Worm (Caenorhabditis elegans) whole organism, mixed stage, embryonic: ENCODE results near the gene pfk-1.1.
A peak's percentile ranks its signal among the peaks of the same experiment; 100 is the strongest.

ENCODE experiments used
- M03D4.4 ChIP-seq: sonication (generic microtip); optimal IDR thresholded peaks from 2 replicates; lab custom pipeline; 2017; ENCODE audit warnings: mild to moderate bottlenecking, missing genetic modification characterization, missing compliant biosample characterization
- bed-3 ChIP-seq: fragments of 200-800 bp; sonication (Bioruptor generic); optimal IDR thresholded peaks from 3 replicates; lab custom pipeline; 2018; ENCODE audit warnings: mild to moderate bottlenecking, missing genetic modification characterization, moderate library complexity, missing compliant biosample characterization
- blmp-1 ChIP-seq: fragments of 150-350 bp; optimal IDR thresholded peaks from 2 replicates; lab custom pipeline; 2014; ENCODE audit warnings: missing biosample characterization, missing genetic modification characterization
- ceh-39 ChIP-seq: fragments of 150-350 bp; optimal IDR thresholded peaks from 2 replicates; lab custom pipeline; 2014; ENCODE audit warnings: missing biosample characterization, missing genetic modification characterization
- ceh-43 ChIP-seq: fragments of 200-800 bp; sonication (Bioruptor generic); optimal IDR thresholded peaks from 2 replicates; lab custom pipeline; 2018; ENCODE audit warnings: mild to moderate bottlenecking, missing genetic modification characterization, moderate library complexity, missing compliant biosample characterization
- ces-1 ChIP-seq: fragments of 150-350 bp; optimal IDR thresholded peaks from 2 replicates; lab custom pipeline; 2014; ENCODE audit warnings: missing biosample characterization, missing genetic modification reagents, missing genetic modification characterization
- cnd-1 ChIP-seq: fragments of 200-800 bp; sonication (Bioruptor generic); optimal IDR thresholded peaks from 2 replicates; lab custom pipeline; 2018; ENCODE audit warnings: mild to moderate bottlenecking, missing genetic modification characterization, missing compliant biosample characterization
- drap-1 ChIP-seq: fragments of 200-800 bp; sonication (Bioruptor generic); optimal IDR thresholded peaks from 3 replicates; lab custom pipeline; 2018; ENCODE audit warnings: mild to moderate bottlenecking, missing genetic modification characterization, missing compliant biosample characterization
- elt-1 ChIP-seq: sonication (generic microtip); optimal IDR thresholded peaks from 2 replicates; lab custom pipeline; 2017; ENCODE audit warnings: missing genetic modification characterization, mild to moderate bottlenecking, missing compliant biosample characterization, antibody characterized with exemption, moderate library complexity, borderline replicate concordance; ENCODE audit not compliant: insufficient read depth
- elt-3 ChIP-seq: fragments of 150-350 bp; optimal IDR thresholded peaks from 2 replicates; lab custom pipeline; 2014; ENCODE audit warnings: missing biosample characterization, missing genetic modification characterization
- flh-1 ChIP-seq: fragments of 200-800 bp; sonication (Bioruptor generic); optimal IDR thresholded peaks from 2 replicates; lab custom pipeline; 2018; ENCODE audit warnings: mild to moderate bottlenecking, missing genetic modification characterization, moderate library complexity, missing compliant biosample characterization
- ham-2 ChIP-seq: fragments of 200-800 bp; sonication (Bioruptor generic); optimal IDR thresholded peaks from 2 replicates; lab custom pipeline; 2018; ENCODE audit warnings: mild to moderate bottlenecking, missing genetic modification characterization, missing compliant biosample characterization
- hlh-1 ChIP-seq: fragments of 150-350 bp; optimal IDR thresholded peaks from 2 replicates; lab custom pipeline; 2014; ENCODE audit warnings: missing biosample characterization, missing genetic modification reagents, missing genetic modification characterization
- lin-32 ChIP-seq: fragments of 200-800 bp; sonication (Bioruptor generic); optimal IDR thresholded peaks from 2 replicates; lab custom pipeline; 2018; ENCODE audit warnings: mild to moderate bottlenecking, missing genetic modification characterization, missing compliant biosample characterization
- lsy-2 ChIP-seq: fragments of 150-350 bp; optimal IDR thresholded peaks from 2 replicates; lab custom pipeline; 2014; ENCODE audit warnings: missing biosample characterization, missing genetic modification characterization
- mls-2 ChIP-seq: sonication (generic microtip); optimal IDR thresholded peaks from 2 replicates; lab custom pipeline; 2016; ENCODE audit warnings: mild to moderate bottlenecking, missing genetic modification characterization, moderate library complexity, missing compliant biosample characterization
- nhr-2 ChIP-seq: fragments of 150-350 bp; optimal IDR thresholded peaks from 2 replicates; lab custom pipeline; 2014; ENCODE audit warnings: missing biosample characterization, missing genetic modification characterization
- nhr-28 ChIP-seq: fragments of 150-350 bp; optimal IDR thresholded peaks from 2 replicates; lab custom pipeline; 2014; ENCODE audit warnings: missing biosample characterization, missing genetic modification characterization
- nhr-76 ChIP-seq: sonication (generic microtip); optimal IDR thresholded peaks from 2 replicates; lab custom pipeline; 2017; ENCODE audit warnings: missing biosample characterization, missing genetic modification characterization
- pha-4 ChIP-seq: fragments of 150-350 bp; optimal IDR thresholded peaks from 2 replicates; lab custom pipeline; 2018; ENCODE audit warnings: missing biosample characterization, missing genetic modification reagents, missing genetic modification characterization
- sem-2 ChIP-seq: fragments of 200-800 bp; sonication (Bioruptor generic); optimal IDR thresholded peaks from 2 replicates; lab custom pipeline; 2018; ENCODE audit warnings: mild to moderate bottlenecking, missing genetic modification characterization, missing compliant biosample characterization
- snpc-4 ChIP-seq: fragments of 150-350 bp; optimal IDR thresholded peaks from 2 replicates; lab custom pipeline; 2014; ENCODE audit warnings: missing biosample characterization, missing genetic modification characterization
- sptf-1 ChIP-seq: sonication (generic microtip); optimal IDR thresholded peaks from 2 replicates; lab custom pipeline; 2017; ENCODE audit warnings: mild to moderate bottlenecking, missing genetic modification characterization, moderate library complexity, missing compliant biosample characterization
- tbx-8 ChIP-seq: fragments of 200-800 bp; sonication (Bioruptor generic); optimal IDR thresholded peaks from 2 replicates; lab custom pipeline; 2018; ENCODE audit warnings: mild to moderate bottlenecking, missing genetic modification characterization, moderate library complexity, missing compliant biosample characterization
- unc-120 ChIP-seq: sonication (generic microtip); optimal IDR thresholded peaks from 2 replicates; lab custom pipeline; 2017; ENCODE audit warnings: missing genetic modification characterization, missing compliant biosample characterization; ENCODE audit not compliant: poor library complexity, severe bottlenecking
- unc-39 ChIP-seq: fragments of 150-350 bp; optimal IDR thresholded peaks from 2 replicates; lab custom pipeline; 2014; ENCODE audit warnings: missing biosample characterization, missing genetic modification characterization
- unc-62 ChIP-seq: fragments of 150-350 bp; optimal IDR thresholded peaks from 2 replicates; lab custom pipeline; 2014; ENCODE audit warnings: missing biosample characterization, missing genetic modification reagents, missing genetic modification characterization
- ztf-11 ChIP-seq: fragments of 150-350 bp; optimal IDR thresholded peaks from 2 replicates; lab custom pipeline; 2014; ENCODE audit warnings: missing biosample characterization, missing genetic modification characterization

Gene pfk-1.1

DNA sequence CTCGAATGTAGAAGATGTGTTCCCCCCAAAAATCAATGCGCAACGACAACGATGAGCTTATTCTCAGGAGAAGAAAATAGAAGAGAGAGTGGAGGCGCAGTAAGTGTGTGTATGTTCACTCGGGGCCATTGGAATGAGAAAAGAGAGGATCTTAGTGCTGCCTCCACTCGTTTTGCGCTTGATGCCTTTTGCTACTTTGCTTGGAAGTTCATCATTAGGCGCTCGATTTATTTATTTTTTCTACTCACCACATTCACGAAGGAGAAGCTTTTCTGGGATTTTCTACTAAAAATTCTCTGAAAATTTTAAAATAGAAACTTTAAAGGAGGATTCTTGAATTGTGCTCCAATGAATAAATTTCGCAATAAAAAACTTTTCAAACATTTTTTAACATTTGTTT, 42.4 kb upstream of the pfk-1.1 start, which contains the start of gene F52B10.3:
TSS of gene F52B10.3 (minus strand) at position 101 of the 400 bp plus-strand sequence.
- no peak for TF ChIP-seq nhr-2 (tag; lab: Kevin White, UChicago)
- no peak for TF ChIP-seq lsy-2 (tag; lab: Kevin White, UChicago)
- TF ChIP-seq unc-39 = no peak
- TF ChIP-seq hlh-1 (tag; lab: Kevin White, UChicago) = no peak
- no peak for TF ChIP-seq unc-120
- no peak for TF ChIP-seq elt-3
- TF ChIP-seq blmp-1 = no peak
- TF ChIP-seq ces-1 (GFP tag; lab: Kevin White, UChicago) = no peak
- TF ChIP-seq flh-1 (GFP tag; lab: Kevin White, UChicago) = no peak

DNA sequence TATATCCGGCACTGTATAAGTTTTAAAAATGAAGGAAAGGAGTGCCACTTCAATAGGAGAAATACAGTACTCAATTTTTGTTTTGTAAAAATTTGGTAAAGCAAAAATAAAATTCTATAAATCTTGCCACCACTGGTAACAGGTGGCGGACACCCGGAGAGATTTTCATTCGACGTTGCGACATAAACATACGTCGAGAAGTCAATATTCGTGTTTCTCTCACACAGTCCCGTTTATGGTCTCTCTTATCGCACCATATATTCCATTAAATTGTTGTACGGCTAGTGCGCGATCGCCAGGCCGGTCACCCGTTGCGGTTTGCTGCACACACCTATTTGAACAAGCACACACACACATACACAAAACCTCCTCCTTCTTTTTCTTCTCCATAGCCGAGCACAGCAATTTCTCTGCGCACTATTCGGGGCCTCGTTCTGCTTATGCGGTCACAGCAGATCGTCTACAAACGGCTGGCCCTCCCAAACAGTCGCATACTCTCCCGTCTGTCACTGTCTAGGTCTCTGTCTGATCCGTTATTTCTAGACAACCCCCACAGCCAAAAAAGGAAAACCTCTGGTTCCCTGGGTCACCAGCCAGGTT, 39.7 kb upstream of the pfk-1.1 start:
- no peak for TF ChIP-seq ztf-11 (tag; lab: Kevin White, UChicago)
- peak; percentile 14 for TF ChIP-seq lin-32 (GFP tag; lab: Kevin White, UChicago)
- peak; percentile 52 for TF ChIP-seq pha-4 (tag; lab: Kevin White, UChicago)
- peak; percentile 60 for TF ChIP-seq cnd-1 (tag; lab: Kevin White, UChicago)
- TF ChIP-seq elt-1 (tag; lab: Kevin White, UChicago) = no peak
- no peak for TF ChIP-seq ceh-39 (tag; lab: Kevin White, UChicago)
- TF ChIP-seq mls-2 (tag; lab: Kevin White, UChicago) = peak; percentile 12
- TF ChIP-seq flh-1 (GFP tag; lab: Kevin White, UChicago) = no peak
- no peak for TF ChIP-seq tbx-8 (GFP tag; lab: Kevin White, UChicago)
- TF ChIP-seq sptf-1 (tag; lab: Kevin White, UChicago) = peak; percentile 48
- TF ChIP-seq nhr-2 (tag; lab: Kevin White, UChicago) = peak; percentile 76
- TF ChIP-seq ceh-43 (GFP tag; lab: Kevin White, UChicago) = no peak
- TF ChIP-seq drap-1 = no peak
- peak; percentile 80 for TF ChIP-seq ham-2 (GFP tag; lab: Kevin White, UChicago)

DNA sequence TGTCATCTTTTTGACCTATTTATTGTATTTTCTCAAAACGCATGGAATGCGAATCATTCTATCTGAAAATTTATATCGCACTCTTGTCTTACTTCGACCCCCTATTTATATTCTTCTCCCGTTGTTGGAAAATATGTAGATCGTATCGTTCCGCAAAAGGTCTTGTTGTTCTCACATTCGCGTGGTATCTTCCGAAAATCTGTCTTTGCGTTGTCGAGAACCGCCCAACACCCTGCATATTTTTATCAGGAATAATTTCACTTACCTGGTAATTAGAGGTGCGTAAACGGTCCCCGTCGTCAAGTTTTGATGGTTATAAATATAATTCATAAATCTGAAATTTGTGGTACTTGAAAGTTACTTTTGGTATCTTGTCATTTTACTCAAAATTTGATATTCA, 37.8 kb upstream of the pfk-1.1 start:
- TF ChIP-seq elt-1 (tag; lab: Kevin White, UChicago) (peak; percentile 73), blmp-1 (no peak), nhr-76 (tag; lab: Kevin White, UChicago) (no peak)

DNA sequence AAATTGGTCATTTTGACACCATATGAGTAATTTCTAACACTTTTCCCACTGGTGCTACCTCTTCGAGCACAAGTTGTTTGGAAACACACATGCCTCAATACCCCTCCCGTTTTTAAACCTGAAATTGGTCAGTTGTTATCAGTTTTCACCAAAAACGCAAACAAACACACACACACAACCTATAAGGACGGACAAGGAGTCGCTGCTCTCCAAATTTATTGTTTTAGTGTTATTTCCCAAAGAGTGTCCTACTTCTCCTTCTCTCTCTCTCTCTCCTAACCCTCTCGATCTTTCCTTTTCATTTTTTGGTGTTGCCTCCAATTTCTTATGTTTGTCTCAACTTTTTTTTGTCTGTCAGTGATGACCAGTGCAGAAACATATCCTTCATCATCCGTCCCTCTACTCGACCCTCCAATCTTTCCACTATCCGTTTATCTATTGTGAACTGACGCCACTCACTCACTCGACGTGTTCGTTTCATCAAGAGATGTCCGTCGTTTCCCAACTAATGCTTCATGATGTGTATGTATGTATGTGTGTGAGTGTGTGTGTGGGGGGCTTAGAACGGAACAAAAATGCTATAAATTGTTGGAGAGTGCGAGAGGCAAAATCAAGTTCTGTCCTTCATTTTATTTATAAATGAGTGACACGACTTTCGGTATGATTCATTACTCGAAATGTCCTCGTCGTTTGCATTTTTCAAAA, 36.8 kb upstream of the pfk-1.1 start:
- TF ChIP-seq unc-62 (GFP tag; lab: Kevin White, UChicago) (peak; percentile 68), nhr-76 (tag; lab: Kevin White, UChicago) (no peak), ham-2 (GFP tag; lab: Kevin White, UChicago) (no peak), ceh-43 (GFP tag; lab: Kevin White, UChicago) (no peak), mls-2 (tag; lab: Kevin White, UChicago) (no peak)

DNA sequence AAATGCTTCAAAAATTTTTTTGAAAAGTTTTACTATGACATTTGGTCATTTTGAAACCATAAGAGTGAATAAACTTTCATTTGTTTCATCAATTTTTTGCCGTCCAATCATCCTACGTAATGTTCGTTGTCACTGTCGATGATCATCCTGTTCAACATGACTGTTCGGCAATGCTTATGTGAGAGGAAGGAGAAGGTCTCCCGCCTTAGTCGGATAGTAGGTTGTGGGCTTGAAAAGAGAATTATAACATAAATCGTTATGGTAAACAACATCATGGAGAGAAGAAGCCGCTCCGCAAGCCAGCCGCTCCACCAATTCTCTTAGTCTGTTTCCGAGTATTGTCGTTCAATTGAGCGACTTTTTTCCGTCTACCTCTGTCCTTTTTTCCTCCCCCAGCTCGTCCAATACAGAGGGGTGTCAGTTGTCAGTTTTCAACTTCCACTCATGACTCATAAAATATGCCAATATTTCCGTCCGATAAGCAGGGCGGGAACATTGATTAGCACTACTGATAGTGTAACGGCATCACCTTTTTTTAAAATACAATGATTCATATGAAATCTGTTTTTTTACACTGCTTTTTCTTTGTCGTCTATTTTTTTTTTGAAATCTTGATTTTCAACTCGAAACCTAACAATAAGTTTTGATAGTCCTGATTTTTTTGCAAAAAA, 34.5 kb upstream of the pfk-1.1 start:
- no peak for TF ChIP-seq sem-2 (GFP tag; lab: Kevin White, UChicago)
- TF ChIP-seq bed-3 (GFP tag; lab: Kevin White, UChicago) = no peak
- TF ChIP-seq ham-2 (GFP tag; lab: Kevin White, UChicago) = no peak
- no peak for TF ChIP-seq lsy-2 (tag; lab: Kevin White, UChicago)
- TF ChIP-seq, all 35 proteins: peak for 0

DNA sequence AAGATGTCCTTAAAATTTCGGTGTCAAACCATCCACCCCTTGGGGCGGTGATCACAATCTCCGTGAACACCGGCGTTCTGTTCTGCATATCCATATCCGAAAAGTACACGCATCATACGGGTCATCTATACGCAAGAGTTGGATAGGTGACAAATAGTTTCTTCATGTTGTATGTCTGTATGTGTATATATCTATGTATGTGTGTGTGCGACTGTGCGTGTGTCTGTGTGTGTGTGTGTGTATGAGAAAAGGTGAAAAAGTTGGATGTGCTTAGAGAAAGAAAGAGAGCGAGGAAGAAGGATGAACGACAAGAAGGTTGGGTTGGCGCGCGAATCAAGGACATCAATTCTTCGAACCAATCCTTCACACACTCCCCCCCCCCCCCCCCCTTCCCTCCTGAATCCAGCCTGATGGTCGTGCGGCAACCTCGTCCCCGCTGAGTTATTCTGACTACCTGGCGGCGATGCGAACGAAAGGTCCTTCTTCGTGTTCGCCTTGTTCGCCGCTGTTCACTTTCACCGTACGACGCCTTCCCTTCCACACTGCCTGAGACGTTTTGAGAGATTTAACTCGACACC, 33.3 kb upstream of the pfk-1.1 start:
- TF ChIP-seq drap-1 = peak; percentile 27
- no peak for TF ChIP-seq M03D4.4 (tag; lab: Kevin White, UChicago)
- TF ChIP-seq unc-120 = no peak
- TF ChIP-seq snpc-4 (tag; lab: Kevin White, UChicago) = no peak
- no peak for TF ChIP-seq mls-2 (tag; lab: Kevin White, UChicago)
- TF ChIP-seq nhr-28 (tag; lab: Kevin White, UChicago) = no peak
- TF ChIP-seq sem-2 (GFP tag; lab: Kevin White, UChicago) = no peak
- TF ChIP-seq pha-4 (tag; lab: Kevin White, UChicago) = peak; percentile 5
- TF ChIP-seq ztf-11 (tag; lab: Kevin White, UChicago) = no peak
- TF ChIP-seq elt-1 (tag; lab: Kevin White, UChicago) = peak; percentile 76
- TF ChIP-seq ces-1 (GFP tag; lab: Kevin White, UChicago) = no peak
- TF ChIP-seq ham-2 (GFP tag; lab: Kevin White, UChicago) = peak; percentile 13
- TF ChIP-seq flh-1 (GFP tag; lab: Kevin White, UChicago) = no peak
- peak; percentile 27 for TF ChIP-seq unc-62 (GFP tag; lab: Kevin White, UChicago)
